Fruit fly (Drosophila melanogaster): Measurements from ENCODE around the gene PDZ-GEF.

Gene PDZ-GEF

dm6 chr2L:6369286-6369685 is 45.7 kb downstream of the PDZ-GEF start (continued):
- TF ChIP-seq MTF-1 (GFP tag; optimal IDR thresholded peaks at IDR 0.05; ENCODE audit: borderline replicate concordance) = no peak
- TF ChIP-seq NK7.1 (GFP tag; optimal IDR thresholded peaks at IDR 0.05) = no peak
- no peak for TF ChIP-seq CG10321 (GFP tag; IDR thresholded peaks at IDR 0.05)
- no peak for TF ChIP-seq HmgZ (tag; optimal IDR thresholded peaks at IDR 0.05)

dm6 chr2L:6371025-6371641 is 47.6 kb downstream of the PDZ-GEF start:
- TF ChIP-seq jing (GFP tag; optimal IDR thresholded peaks at IDR 0.05) (no peak), Deaf1 (tag; optimal IDR thresholded peaks at IDR 0.05) (peak; percentile 9), CG34376 (GFP tag; optimal IDR thresholded peaks at IDR 0.05) (peak; percentile 27), Med (GFP tag) (peak; percentile 14), sug (tag; optimal IDR thresholded peaks at IDR 0.05) (peak; percentile 74), Sox100B (GFP tag; optimal IDR thresholded peaks at IDR 0.05) (no peak), cwo (GFP tag; optimal IDR thresholded peaks at IDR 0.05) (peak; percentile 92)

- TF ChIP-seq Ada2b (GFP tag; IDR thresholded peaks at IDR 0.05) (no peak), ase (GFP tag; IDR thresholded peaks at IDR 0.05) (no peak), NfI (GFP tag; optimal IDR thresholded peaks at IDR 0.05) (no peak), sc (optimal IDR thresholded peaks at IDR 0.05) (no peak), sc (GFP tag; optimal IDR thresholded peaks at IDR 0.05) (no peak), wdn (GFP tag; IDR thresholded peaks at IDR 0.05) (no peak), Bdp1 (GFP tag; optimal IDR thresholded peaks at IDR 0.05) (no peak), croc (GFP tag; conservative IDR thresholded peaks at IDR 0.05) (no peak), gt (GFP tag; IDR thresholded peaks at IDR 0.05) (no peak), hbn (GFP tag; IDR thresholded peaks at IDR 0.05; ENCODE audit: partially characterized antibody) (no peak), CG8281 (tag; optimal IDR thresholded peaks at IDR 0.05) (no peak), NC2β (GFP tag; optimal IDR thresholded peaks at IDR 0.05) (no peak), Oli (tag; optimal IDR thresholded peaks at IDR 0.05) (no peak), Jarid2 (GFP tag; optimal IDR thresholded peaks at IDR 0.05) (no peak), CG4617 (GFP tag; optimal IDR thresholded peaks at IDR 0.05; ENCODE audit: borderline replicate concordance) (no peak), CG10366 (GFP tag; IDR thresholded peaks at IDR 0.05) (no peak), CG17829 (tag; optimal IDR thresholded peaks at IDR 0.05) (no peak), CG17568 (GFP tag; optimal IDR thresholded peaks at IDR 0.05) (no peak)
These were observed 48.5 kb downstream of the PDZ-GEF start, which contains the start of gene slam for dm6 chr2L:6372088-6372487. Gene slam, plus strand, starts transcription at chr2L:6372388.

dm6 chr2L:6373141-6373540 is 49.6 kb downstream of the PDZ-GEF start:
- no peak for TF ChIP-seq tx (GFP tag; optimal IDR thresholded peaks at IDR 0.05)
- no peak for TF ChIP-seq crp (GFP tag; optimal IDR thresholded peaks at IDR 0.05)
- TF ChIP-seq gsb-n (tag; optimal IDR thresholded peaks at IDR 0.05) = no peak
- peak; percentile 49 for TF ChIP-seq cad (GFP tag; optimal IDR thresholded peaks at IDR 0.05)
- no peak for TF ChIP-seq tna (GFP tag; IDR thresholded peaks at IDR 0.05; ENCODE audit: partially characterized antibody)
- no peak for TF ChIP-seq crol (GFP tag; IDR thresholded peaks at IDR 0.05)
- peak; percentile 14 for TF ChIP-seq CG7271 (tag; optimal IDR thresholded peaks at IDR 0.05)
- no peak for TF ChIP-seq pita (GFP tag; optimal IDR thresholded peaks at IDR 0.05)
- TF ChIP-seq tll (GFP tag; optimal IDR thresholded peaks at IDR 0.05) = peak in 1 of 2 experiments; percentile 10
- TF ChIP-seq unpg (GFP tag; optimal IDR thresholded peaks at IDR 0.05) = no peak
- no peak for TF ChIP-seq sens-2 (GFP tag; IDR thresholded peaks at IDR 0.05)
- TF ChIP-seq Dref (GFP tag; IDR thresholded peaks at IDR 0.05) = no peak
- no peak for TF ChIP-seq CG34376 (GFP tag; optimal IDR thresholded peaks at IDR 0.05)
- no peak for TF ChIP-seq wdn (GFP tag; IDR thresholded peaks at IDR 0.05)
- no peak for TF ChIP-seq CG14965 (GFP tag; optimal IDR thresholded peaks at IDR 0.05; ENCODE audit: borderline replicate concordance)
- no peak for TF ChIP-seq NC2β (GFP tag; optimal IDR thresholded peaks at IDR 0.05)
- no peak for TF ChIP-seq bsh (GFP tag; optimal IDR thresholded peaks at IDR 0.05)
- peak; percentile 95 for TF ChIP-seq zen (tag; optimal IDR thresholded peaks at IDR 0.05)
- TF ChIP-seq MESR4 (GFP tag; optimal IDR thresholded peaks at IDR 0.05) = no peak
- no peak for TF ChIP-seq twi (tag; optimal IDR thresholded peaks at IDR 0.05)

Measured in whole organism, embryonic.